Fruit fly (Drosophila melanogaster): Measurements from ENCODE around the gene CG4382.

- TF ChIP-seq CG6163 (GFP tag; IDR thresholded peaks at IDR 0.05) (no peak), dac (GFP tag; optimal IDR thresholded peaks at IDR 0.05) (no peak), Smox (GFP tag; optimal IDR thresholded peaks at IDR 0.05) (no peak), Sox14 (GFP tag; optimal IDR thresholded peaks at IDR 0.05) (no peak), Hr39 (GFP tag; optimal IDR thresholded peaks at IDR 0.05) (no peak), Gug (GFP tag; IDR thresholded peaks at IDR 0.05) (no peak), achi (GFP tag; optimal IDR thresholded peaks at IDR 0.05) (no peak), CG6276 (GFP tag; optimal IDR thresholded peaks at IDR 0.05) (no peak)
Measured at dm6 chr2L:9618871-9619270, 18.2 kb upstream of the CG4382 start.
